Worm (Caenorhabditis elegans): ENCODE measurements around the gene C06E1.11.

C06E1.11 gene

DNA sequence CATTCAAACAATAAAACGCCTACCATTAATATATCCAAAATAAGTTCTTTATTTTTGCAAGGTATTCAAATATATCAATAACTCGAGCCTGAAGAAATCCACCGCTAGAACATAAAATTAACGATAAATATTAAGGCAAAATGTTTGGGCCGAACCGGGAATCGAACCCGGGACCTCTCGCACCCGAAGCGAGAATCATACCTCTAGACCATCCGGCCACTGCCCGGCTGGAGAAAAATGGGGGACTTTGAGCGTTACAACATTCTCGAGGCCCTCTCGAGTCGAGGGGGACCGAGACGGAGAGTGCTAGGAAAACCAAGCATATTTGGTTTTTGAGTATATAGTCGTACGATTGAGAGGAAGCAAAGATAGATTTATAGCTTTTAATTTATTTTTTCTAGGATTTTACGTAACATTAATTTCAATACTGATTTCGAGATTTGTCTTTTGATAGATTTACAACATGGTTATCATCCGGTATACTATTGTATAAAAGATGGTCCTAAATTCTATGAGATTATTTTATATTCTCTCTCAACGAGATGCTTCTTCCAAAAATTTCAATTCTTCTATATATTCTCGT, 33.8 kb upstream of the C06E1.11 start, which contains the start of gene flp-23 (continued):
- peak; percentile 41 for TF ChIP-seq ceh-2 (tag; optimal IDR thresholded peaks at IDR 0.05)
- peak; percentile 27 for TF ChIP-seq Y22D7AL.16 (tag; optimal IDR thresholded peaks at IDR 0.05)
- peak; percentile 39 for TF ChIP-seq ceh-18 (tag; optimal IDR thresholded peaks at IDR 0.05)
- TF ChIP-seq sdc-2 (tag; optimal IDR thresholded peaks at IDR 0.05): peak; percentile 53
- peak; percentile 54 for TF ChIP-seq dmd-4 (tag; optimal IDR thresholded peaks at IDR 0.05; ENCODE audit: borderline replicate concordance)
- TF ChIP-seq gmeb-2 (tag; optimal IDR thresholded peaks at IDR 0.05): peak; percentile 78
- TF ChIP-seq hlh-30 (tag; optimal IDR thresholded peaks at IDR 0.05; ENCODE audit: insufficient read depth): no peak
- peak; percentile 74 for TF ChIP-seq pha-2 (tag; optimal IDR thresholded peaks at IDR 0.05)
- peak; percentile 41 for TF ChIP-seq ceh-14 (tag; optimal IDR thresholded peaks at IDR 0.05)
- no peak for TF ChIP-seq ceh-30 (tag; optimal IDR thresholded peaks at IDR 0.05)
- peak; percentile 53 for TF ChIP-seq sox-2 (GFP tag; IDR thresholded peaks at IDR 0.05)
- peak; percentile 59 for TF ChIP-seq madf-2 (tag; optimal IDR thresholded peaks at IDR 0.05)
- TF ChIP-seq che-1 (tag; optimal IDR thresholded peaks at IDR 0.05): peak; percentile 79
- TF ChIP-seq lim-6 (tag; optimal IDR thresholded peaks at IDR 0.05): no peak
- TF ChIP-seq ztf-16 (tag; optimal IDR thresholded peaks at IDR 0.05): peak; percentile 53
- TF ChIP-seq hlh-8 (tag; optimal IDR thresholded peaks at IDR 0.05): no peak
- TF ChIP-seq hlh-15 (tag; optimal IDR thresholded peaks at IDR 0.05): peak; percentile 29
- no peak for TF ChIP-seq unc-42 (tag; optimal IDR thresholded peaks at IDR 0.05)
- TF ChIP-seq pat-9 (tag; optimal IDR thresholded peaks at IDR 0.05): peak; percentile 44
- TF ChIP-seq pros-1 (tag; optimal IDR thresholded peaks at IDR 0.05): no peak
- peak; percentile 66 for TF ChIP-seq sox-4 (tag; optimal IDR thresholded peaks at IDR 0.05)
- peak; percentile 68 for TF ChIP-seq fkh-6 (tag; optimal IDR thresholded peaks at IDR 0.05)
- no peak for TF ChIP-seq pha-4 (tag; optimal IDR thresholded peaks at IDR 0.05)
- no peak for TF ChIP-seq ceh-45 (GFP tag; IDR thresholded peaks at IDR 0.05)
- peak; percentile 6 for TF ChIP-seq syd-9 (tag; optimal IDR thresholded peaks at IDR 0.05)
- no peak for TF ChIP-seq hlh-13 (GFP tag; optimal IDR thresholded peaks at IDR 0.05)
- no peak for TF ChIP-seq odd-2 (tag; optimal IDR thresholded peaks at IDR 0.05)
- peak; percentile 63 for TF ChIP-seq unc-86 (tag; optimal IDR thresholded peaks at IDR 0.05)
- TF ChIP-seq elt-2 (tag; optimal IDR thresholded peaks at IDR 0.05): peak; percentile 63
- peak; percentile 69 for TF ChIP-seq nhr-232 (tag; optimal IDR thresholded peaks at IDR 0.05)
- TF ChIP-seq lin-11 (tag; optimal IDR thresholded peaks at IDR 0.05): peak; percentile 66

DNA sequence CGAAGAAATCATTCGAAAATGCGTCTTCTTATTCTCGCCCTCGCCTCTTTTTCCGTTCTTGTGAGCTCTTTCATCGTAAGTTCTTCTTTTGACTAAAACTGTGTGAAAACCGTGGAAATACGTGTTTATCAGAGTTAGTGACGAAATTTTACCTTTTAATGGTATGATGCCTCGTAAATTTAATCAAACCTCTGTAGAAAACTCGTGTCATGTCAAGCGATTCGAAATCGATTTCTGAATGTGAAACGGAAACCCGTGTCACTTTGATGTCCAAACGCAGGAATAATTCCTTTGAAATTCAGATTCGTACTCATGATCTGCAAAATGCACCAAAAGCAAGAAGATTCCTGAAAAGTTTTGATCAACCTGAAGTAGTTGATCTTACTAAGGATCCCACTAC, 32.1 kb upstream of the C06E1.11 start, which contains the start of gene F22B7.3:
F22B7.3 (plus strand) TSS at position 301 of the 400 bp plus-strand sequence.
- TF ChIP-seq ttx-3 (tag; optimal IDR thresholded peaks at IDR 0.05) (no peak), C08G9.2 (tag; optimal IDR thresholded peaks at IDR 0.05) (no peak), dmd-4 (tag; optimal IDR thresholded peaks at IDR 0.05; ENCODE audit: borderline replicate concordance) (no peak), ceh-2 (tag; optimal IDR thresholded peaks at IDR 0.05) (no peak), pat-9 (tag; optimal IDR thresholded peaks at IDR 0.05) (no peak), ref-2 (tag; optimal IDR thresholded peaks at IDR 0.05) (no peak), ceh-6 (GFP tag; optimal IDR thresholded peaks at IDR 0.05) (no peak), ama-1 (optimal IDR thresholded peaks at IDR 0.05) (no peak), sdc-2 (tag; optimal IDR thresholded peaks at IDR 0.05) (no peak), zip-5 (tag; optimal IDR thresholded peaks at IDR 0.05) (no peak), unc-42 (tag; optimal IDR thresholded peaks at IDR 0.05) (no peak), ceh-34 (tag; optimal IDR thresholded peaks at IDR 0.05) (no peak), lim-6 (tag; optimal IDR thresholded peaks at IDR 0.05) (no peak)

DNA sequence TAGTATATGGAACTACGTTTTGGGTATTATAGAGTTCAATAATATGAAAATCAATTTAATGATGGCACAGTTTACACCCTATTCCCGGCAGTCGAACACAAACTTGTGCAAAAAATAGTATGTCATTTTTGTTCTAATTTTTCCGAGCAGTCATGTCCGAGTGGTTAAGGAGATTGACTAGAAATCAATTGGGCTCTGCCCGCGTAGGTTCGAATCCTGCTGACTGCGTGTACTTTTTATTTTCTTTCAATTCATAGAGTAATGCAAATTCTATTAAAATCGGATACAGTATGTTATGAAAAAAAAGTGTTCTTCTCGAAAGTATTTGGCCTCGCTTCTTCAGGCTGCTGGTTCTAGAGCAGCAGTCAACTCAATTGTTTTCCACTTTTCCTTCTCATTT, 29.5 kb upstream of the C06E1.11 start:
- no peak for TF ChIP-seq sox-2 (GFP tag; IDR thresholded peaks at IDR 0.05)
- TF ChIP-seq hlh-30 (tag; optimal IDR thresholded peaks at IDR 0.05; ENCODE audit: insufficient read depth): no peak
- TF ChIP-seq ceh-2 (tag; optimal IDR thresholded peaks at IDR 0.05): no peak
- TF ChIP-seq fax-1 (tag; optimal IDR thresholded peaks at IDR 0.05): no peak
- no peak for TF ChIP-seq ceh-22 (tag; optimal IDR thresholded peaks at IDR 0.05)
- TF ChIP-seq madf-2 (tag; optimal IDR thresholded peaks at IDR 0.05): no peak
- no peak for TF ChIP-seq pax-1 (tag; optimal IDR thresholded peaks at IDR 0.05)
